Worm (Caenorhabditis elegans) whole organism, L4 larva: ENCODE data around the gene C09F12.2.
A peak's percentile ranks its signal among the peaks of the same experiment; 100 is the strongest.

ENCODE experiments used
- F37D6.2 ChIP-seq: sonication (generic microtip); optimal IDR thresholded peaks from 2 replicates; lab custom pipeline; 2016; ENCODE audit warnings: mild to moderate bottlenecking, missing genetic modification characterization, missing compliant biosample characterization
- T26A8.4 ChIP-seq: fragments of 200-800 bp; sonication (Bioruptor generic); IDR thresholded peaks from 2 replicates; pipeline ENCODE4 v1.3.6; 2022; ENCODE audit warnings: missing genetic modification characterization, missing compliant biosample characterization
- Y75B8A.6 ChIP-seq: fragments of 200-800 bp; sonication (Bioruptor generic); IDR thresholded peaks from 2 replicates; pipeline ENCODE4 v1.3.6; 2022; ENCODE audit warnings: missing genetic modification reagents, missing genetic modification characterization, missing compliant biosample characterization
- ZK337.2 ChIP-seq: fragments of 200-800 bp; sonication (Bioruptor generic); IDR thresholded peaks from 2 replicates; pipeline ENCODE4 v1.3.6; 2022; ENCODE audit warnings: missing genetic modification reagents, missing genetic modification characterization, missing compliant biosample characterization
- aha-1 ChIP-seq: fragments of 150-350 bp; peaks from one replicate; lab custom pipeline; 2014; ENCODE audit warnings: missing biosample characterization, missing genetic modification characterization
- ama-1 ChIP-seq: fragments of 150-350 bp; optimal IDR thresholded peaks from 2 replicates; lab custom pipeline; 2014; ENCODE audit warnings: inconsistent platforms, mixed read lengths
- attf-4 ChIP-seq: sonication (generic microtip); optimal IDR thresholded peaks from 3 replicates; lab custom pipeline; 2017; ENCODE audit warnings: missing biosample characterization, missing genetic modification characterization
- ceh-20 ChIP-seq: fragments of 200-800 bp; sonication (Bioruptor generic); IDR thresholded peaks from 2 replicates; pipeline ENCODE4 v1.3.6; 2022; ENCODE audit warnings: missing genetic modification reagents, missing genetic modification characterization, missing compliant biosample characterization
- ceh-28 ChIP-seq: fragments of 150-350 bp; optimal IDR thresholded peaks from 2 replicates; lab custom pipeline; 2014; ENCODE audit warnings: missing biosample characterization, missing genetic modification reagents, missing genetic modification characterization
- ceh-32 ChIP-seq: sonication (generic microtip); optimal IDR thresholded peaks from 2 replicates; lab custom pipeline; 2016; ENCODE audit warnings: mild to moderate bottlenecking, missing genetic modification characterization, missing compliant biosample characterization; ENCODE audit not compliant: poor library complexity
- ceh-62 ChIP-seq: sonication (generic microtip); optimal IDR thresholded peaks from 2 replicates; lab custom pipeline; 2017; ENCODE audit warnings: missing biosample characterization, missing genetic modification characterization
- ctbp-1 ChIP-seq: fragments of 200-800 bp; sonication (Bioruptor generic); IDR thresholded peaks from 2 replicates; pipeline ENCODE4 v1.3.6; 2022; ENCODE audit warnings: missing genetic modification reagents, missing genetic modification characterization, missing compliant biosample characterization
- daf-16 ChIP-seq, 3 experiments: sonication (generic microtip); optimal IDR thresholded peaks; 2 replicates each; lab custom pipeline; 2016 to 2017; ENCODE audit warnings: missing genetic modification characterization in 3 of 3, missing genetic modification reagents in 3 of 3, mild to moderate bottlenecking in 2 of 3, missing compliant biosample characterization in 2 of 3, missing biosample characterization in 1 of 3, moderate library complexity in 1 of 3
- egl-43 ChIP-seq: fragments of 200-800 bp; sonication (Bioruptor generic); IDR thresholded peaks from 2 replicates; pipeline ENCODE4 v1.3.6; 2022; ENCODE audit warnings: missing genetic modification reagents, missing genetic modification characterization, missing compliant biosample characterization
- fkh-10 ChIP-seq: fragments of 150-350 bp; optimal IDR thresholded peaks from 2 replicates; lab custom pipeline; 2014; ENCODE audit warnings: missing biosample characterization, missing genetic modification reagents, missing genetic modification characterization
- fos-1 ChIP-seq: fragments of 150-350 bp; optimal IDR thresholded peaks from 2 replicates; lab custom pipeline; 2014; ENCODE audit warnings: missing biosample characterization, missing genetic modification characterization
- hlh-11 ChIP-seq: fragments of 200-800 bp; sonication (Bioruptor generic); optimal IDR thresholded peaks from 2 replicates; lab custom pipeline; 2018; ENCODE audit warnings: mild to moderate bottlenecking, missing genetic modification characterization, missing compliant biosample characterization
- hmg-1.1 ChIP-seq: fragments of 200-800 bp; sonication (Bioruptor generic); IDR thresholded peaks from 2 replicates; pipeline ENCODE4 v1.3.6; 2022; ENCODE audit warnings: missing genetic modification reagents, missing genetic modification characterization, missing compliant biosample characterization
- lin-1 ChIP-seq: fragments of 200-800 bp; sonication (Bioruptor generic); IDR thresholded peaks from 2 replicates; pipeline ENCODE4 v1.3.6; 2022; ENCODE audit warnings: missing genetic modification reagents, missing genetic modification characterization, missing compliant biosample characterization
- lin-39 ChIP-seq: fragments of 150-350 bp; optimal IDR thresholded peaks from 2 replicates; lab custom pipeline; 2014; ENCODE audit warnings: missing biosample characterization, missing genetic modification reagents, missing genetic modification characterization
- lsy-2 ChIP-seq, 2 experiments: fragments of 150-350 bp in 1 of 2; sonication (generic microtip) in 1 of 2; optimal IDR thresholded peaks; 2 replicates each; lab custom pipeline; 2014 to 2017; ENCODE audit warnings: missing biosample characterization in 2 of 2, missing genetic modification characterization in 2 of 2
- mdl-1 ChIP-seq, 2 experiments: fragments of 150-350 bp in 1 of 2; sonication (generic microtip) in 1 of 2; optimal IDR thresholded peaks; 2 replicates each; lab custom pipeline; 2014 to 2017; ENCODE audit warnings: missing biosample characterization in 2 of 2, missing genetic modification characterization in 2 of 2
- mep-1 ChIP-seq: fragments of 150-350 bp; sonication (generic microtip); optimal IDR thresholded peaks from 3 replicates; lab custom pipeline; 2014; ENCODE audit warnings: missing biosample characterization, missing genetic modification characterization
- mes-2 ChIP-seq: sonication (generic microtip); optimal IDR thresholded peaks from 2 replicates; lab custom pipeline; 2016; ENCODE audit warnings: missing genotype, mild to moderate bottlenecking, missing genetic modification characterization, missing compliant biosample characterization; ENCODE audit not compliant: poor library complexity, severe bottlenecking
- mxl-2 ChIP-seq: fragments of 200-800 bp; sonication (Bioruptor generic); conservative IDR thresholded peaks from 2 replicates; pipeline ENCODE4 v1.3.6; 2022; ENCODE audit warnings: missing genetic modification reagents, missing genetic modification characterization, missing compliant biosample characterization
- nhr-10 ChIP-seq: fragments of 150-350 bp; optimal IDR thresholded peaks from 2 replicates; lab custom pipeline; 2014; ENCODE audit warnings: missing biosample characterization, missing genetic modification characterization
- nhr-102 ChIP-seq: sonication (generic microtip); optimal IDR thresholded peaks from 2 replicates; lab custom pipeline; 2016; ENCODE audit warnings: mild to moderate bottlenecking, missing genetic modification characterization, moderate library complexity, missing compliant biosample characterization
- nhr-28 ChIP-seq: fragments of 150-350 bp; optimal IDR thresholded peaks from 2 replicates; lab custom pipeline; 2014; ENCODE audit warnings: missing biosample characterization, missing genetic modification characterization
- nhr-41 ChIP-seq: fragments of 200-800 bp; sonication (Bioruptor generic); IDR thresholded peaks from 2 replicates; pipeline ENCODE4 v1.3.6; 2022; ENCODE audit warnings: missing genetic modification reagents, missing genetic modification characterization, missing compliant biosample characterization
- nhr-76 ChIP-seq: fragments of 150-350 bp; optimal IDR thresholded peaks from 2 replicates; lab custom pipeline; 2014; ENCODE audit warnings: missing biosample characterization, missing genetic modification characterization
- pha-4 ChIP-seq, 2 experiments: fragments of 150-350 bp in 1 of 2; fragments of 200-800 bp in 1 of 2; sonication (Bioruptor generic) in 1 of 2; IDR thresholded peaks in 1 of 2; optimal IDR thresholded peaks in 1 of 2; 2 replicates each; pipeline versions ENCODE4 v1.3.6 to Lab custom; 2014 to 2022; ENCODE audit warnings: missing genetic modification characterization in 2 of 2, missing genetic modification reagents in 2 of 2, missing biosample characterization in 1 of 2, missing compliant biosample characterization in 1 of 2
- rbr-2 ChIP-seq: sonication (generic microtip); optimal IDR thresholded peaks from 2 replicates; lab custom pipeline; 2016; ENCODE audit warnings: missing genotype, missing genetic modification characterization, missing compliant biosample characterization
- saeg-2 ChIP-seq: fragments of 200-800 bp; sonication (Bioruptor generic); IDR thresholded peaks from 2 replicates; pipeline ENCODE4 v1.3.6; 2022; ENCODE audit warnings: missing genetic modification reagents, missing genetic modification characterization, missing compliant biosample characterization
- set-16 ChIP-seq: fragments of 200-800 bp; sonication (Bioruptor generic); IDR thresholded peaks from 2 replicates; pipeline ENCODE4 v1.3.6; 2022; ENCODE audit warnings: missing genetic modification reagents, missing genetic modification characterization, missing compliant biosample characterization
- skn-1 ChIP-seq: fragments of 150-350 bp; optimal IDR thresholded peaks from 2 replicates; lab custom pipeline; 2014; ENCODE audit warnings: missing biosample characterization, missing genetic modification characterization
- snpc-1.2 ChIP-seq: fragments of 200-800 bp; sonication (Bioruptor generic); IDR thresholded peaks from 2 replicates; pipeline ENCODE4 v1.3.6; 2022; ENCODE audit warnings: missing genetic modification reagents, missing genetic modification characterization, missing compliant biosample characterization
- snpc-4 ChIP-seq: fragments of 150-350 bp; optimal IDR thresholded peaks from 2 replicates; lab custom pipeline; 2014; ENCODE audit warnings: missing biosample characterization, missing genetic modification characterization
- spr-1 ChIP-seq: sonication (generic microtip); optimal IDR thresholded peaks from 2 replicates; lab custom pipeline; 2016; ENCODE audit warnings: mild to moderate bottlenecking, missing genetic modification characterization, missing compliant biosample characterization
- unc-39 ChIP-seq: sonication (generic microtip); optimal IDR thresholded peaks from 2 replicates; lab custom pipeline; 2017; ENCODE audit warnings: missing biosample characterization, missing genetic modification characterization
- unc-62 ChIP-seq, 3 experiments: fragments of 150-350 bp in 1 of 3; sonication (generic microtip); optimal IDR thresholded peaks in 2 of 3; peaks in 1 of 3; 1 replicate in 1 of 3; 2 replicates in 2 of 3; lab custom pipeline; 2014 to 2017; ENCODE audit warnings: missing biosample characterization in 3 of 3, missing genetic modification characterization in 3 of 3, missing genetic modification reagents in 3 of 3, missing genotype in 1 of 3
- vab-7 ChIP-seq: fragments of 200-800 bp; sonication (Bioruptor generic); IDR thresholded peaks from 2 replicates; pipeline ENCODE4 v1.3.6; 2022; ENCODE audit warnings: missing genetic modification reagents, missing genetic modification characterization, missing compliant biosample characterization
- zag-1 ChIP-seq: fragments of 150-350 bp; optimal IDR thresholded peaks from 2 replicates; lab custom pipeline; 2014; ENCODE audit warnings: missing biosample characterization, missing genetic modification characterization
- zfp-2 ChIP-seq: sonication (generic microtip); optimal IDR thresholded peaks from 2 replicates; lab custom pipeline; 2016; ENCODE audit warnings: mild to moderate bottlenecking, missing genetic modification characterization, missing compliant biosample characterization
- zip-11 ChIP-seq: fragments of 200-800 bp; sonication (Bioruptor generic); IDR thresholded peaks from 2 replicates; pipeline ENCODE4 v1.3.6; 2022; ENCODE audit warnings: missing genetic modification characterization, missing compliant biosample characterization
- ztf-11 ChIP-seq: fragments of 150-350 bp; optimal IDR thresholded peaks from 2 replicates; lab custom pipeline; 2014; ENCODE audit warnings: missing biosample characterization, missing genetic modification characterization
- ztf-7 ChIP-seq: fragments of 150-350 bp; optimal IDR thresholded peaks from 2 replicates; lab custom pipeline; 2014; ENCODE audit warnings: missing biosample characterization, missing genetic modification characterization

The C09F12.2 gene

ce11 chrX:11061904-11062303 is 8.2 kb downstream of the C09F12.2 start, which contains the start of gene lpr-5:
Gene lpr-5, plus strand, starts transcription at chrX:11062123.
- TF ChIP-seq nhr-41 (GFP tag; lab: Robert Waterston, UW), result no peak
- TF ChIP-seq mxl-2 (GFP tag; lab: Robert Waterston, UW), result no peak
- TF ChIP-seq nhr-10 (tag; lab: Kevin White, UChicago), result no peak
- no peak for TF ChIP-seq F37D6.2 (tag; lab: Kevin White, UChicago)
- TF ChIP-seq mes-2 (tag; lab: Kevin White, UChicago), result no peak
- TF ChIP-seq ztf-11 (tag; lab: Kevin White, UChicago), result no peak
- no peak for TF ChIP-seq ceh-32 (tag; lab: Kevin White, UChicago)
- TF ChIP-seq skn-1 (tag; lab: Kevin White, UChicago), result no peak
- TF ChIP-seq lin-1, result no peak
- TF ChIP-seq, all 104 proteins: peak for 0

- TF ChIP-seq nhr-28 (peak; percentile 19), hlh-11 (tag; lab: Kevin White, UChicago) (peak; percentile 52), zag-1 (tag; lab: Kevin White, UChicago) (no peak), egl-43 (GFP tag; lab: Robert Waterston, UW) (peak; percentile 34; the same call in 1 of the 2 replicates), nhr-102 (no peak), aha-1 (tag; lab: Kevin White, UChicago) (no peak), unc-62 (GFP tag; optimal IDR thresholded peaks at IDR 0.05 in 1 of 2; lab: Kevin White, UChicago) (peak in 1 of 2 experiments; percentile 91), unc-62 (tag; optimal IDR thresholded peaks at IDR 0.05; lab: Kevin White, UChicago) (no peak)
These were observed 11.1 kb downstream of the C09F12.2 start, which contains the start of gene lpr-4 for ce11 chrX:11064799-11065198. Gene lpr-4, plus strand, starts transcription at chrX:11065126.

- TF ChIP-seq nhr-76 (tag; lab: Kevin White, UChicago), result no peak
- TF ChIP-seq ztf-7 (tag; lab: Kevin White, UChicago), result no peak
- TF ChIP-seq ceh-62, result no peak
- TF ChIP-seq ceh-28 (tag; lab: Kevin White, UChicago), result no peak
- no peak for TF ChIP-seq attf-4 (tag; lab: Kevin White, UChicago)
- no peak for TF ChIP-seq ZK337.2
- no peak for TF ChIP-seq spr-1
- TF ChIP-seq lin-39 (tag; lab: Kevin White, UChicago), result no peak
- TF ChIP-seq snpc-4 (tag; lab: Kevin White, UChicago), result no peak
- TF ChIP-seq ceh-20 (GFP tag; lab: Robert Waterston, UW), result no peak
- TF ChIP-seq Y75B8A.6 (GFP tag; lab: Robert Waterston, UW), result no peak
- no peak for TF ChIP-seq zfp-2
- no peak for TF ChIP-seq pha-4 (GFP tag; IDR thresholded peaks at IDR 0.05; lab: Robert Waterston, UW)
- TF ChIP-seq pha-4 (tag; optimal IDR thresholded peaks at IDR 0.05; lab: Kevin White, UChicago), result no peak
- no peak for TF ChIP-seq unc-39 (tag; lab: Kevin White, UChicago)
- TF ChIP-seq daf-16 (GFP tag; optimal IDR thresholded peaks at IDR 0.05; lab: Kevin White, UChicago), result no peak
- no peak for TF ChIP-seq daf-16 (tag; optimal IDR thresholded peaks at IDR 0.05; lab: Kevin White, UChicago)
- no peak for TF ChIP-seq zip-11 (GFP tag; lab: Robert Waterston, UW)
- no peak for TF ChIP-seq ctbp-1 (GFP tag; lab: Robert Waterston, UW)
- TF ChIP-seq T26A8.4 (GFP tag; lab: Robert Waterston, UW), result no peak
These were observed 13.5 kb downstream of the C09F12.2 start for ce11 chrX:11067256-11067655.

- TF ChIP-seq ceh-28 (tag; lab: Kevin White, UChicago), result peak; percentile 16
- TF ChIP-seq rbr-2 (tag; lab: Kevin White, UChicago), result peak; percentile 54
- TF ChIP-seq saeg-2, result no peak
- peak; percentile 51; the same call in 1 of the 2 replicates for TF ChIP-seq ctbp-1 (GFP tag; lab: Robert Waterston, UW)
- no peak for TF ChIP-seq fos-1 (tag; lab: Kevin White, UChicago)
- TF ChIP-seq ceh-62, result no peak
- TF ChIP-seq ceh-20 (GFP tag; lab: Robert Waterston, UW), result peak; percentile 43; the same call in 1 of the 2 replicates
- peak; percentile 47 for TF ChIP-seq mep-1 (tag; lab: Kevin White, UChicago)
- peak; percentile 58 for TF ChIP-seq fkh-10
- TF ChIP-seq unc-62 (GFP tag; optimal IDR thresholded peaks at IDR 0.05 in 1 of 2; lab: Kevin White, UChicago), result peak in 1 of 2 experiments; percentile 92
- TF ChIP-seq unc-62 (tag; optimal IDR thresholded peaks at IDR 0.05; lab: Kevin White, UChicago), result no peak
- peak in 1 of 2 experiments; percentile 26 for TF ChIP-seq mdl-1 (tag; optimal IDR thresholded peaks at IDR 0.05; lab: Kevin White, UChicago)
- 0 out of 2 replicates have a peak, but pooled peaks have one; percentile 18 for TF ChIP-seq vab-7
- TF ChIP-seq hmg-1.1 (GFP tag; lab: Robert Waterston, UW), result peak; percentile 64; the same call in 1 of the 2 replicates
- no peak for TF ChIP-seq ama-1 (lab: Kevin White, UChicago)
- peak in 1 of 2 experiments; percentile 50 for TF ChIP-seq lsy-2 (tag; optimal IDR thresholded peaks at IDR 0.05; lab: Kevin White, UChicago)
- TF ChIP-seq snpc-1.2 (GFP tag; lab: Robert Waterston, UW), result no peak
- peak; percentile 17; the same call in 1 of the 2 replicates for TF ChIP-seq set-16 (GFP tag; lab: Robert Waterston, UW)
- TF ChIP-seq, all 104 proteins: peak for 12
These were observed 14.6 kb downstream of the C09F12.2 start, which contains the start of gene apt-9 for ce11 chrX:11068334-11068733. Gene apt-9, plus strand, starts transcription at chrX:11068527.
